Fruit fly (Drosophila melanogaster): Measurements from ENCODE around the gene pinta.
A peak's percentile ranks its signal among the peaks of the same experiment; 100 is the strongest.

pinta gene

DNA sequence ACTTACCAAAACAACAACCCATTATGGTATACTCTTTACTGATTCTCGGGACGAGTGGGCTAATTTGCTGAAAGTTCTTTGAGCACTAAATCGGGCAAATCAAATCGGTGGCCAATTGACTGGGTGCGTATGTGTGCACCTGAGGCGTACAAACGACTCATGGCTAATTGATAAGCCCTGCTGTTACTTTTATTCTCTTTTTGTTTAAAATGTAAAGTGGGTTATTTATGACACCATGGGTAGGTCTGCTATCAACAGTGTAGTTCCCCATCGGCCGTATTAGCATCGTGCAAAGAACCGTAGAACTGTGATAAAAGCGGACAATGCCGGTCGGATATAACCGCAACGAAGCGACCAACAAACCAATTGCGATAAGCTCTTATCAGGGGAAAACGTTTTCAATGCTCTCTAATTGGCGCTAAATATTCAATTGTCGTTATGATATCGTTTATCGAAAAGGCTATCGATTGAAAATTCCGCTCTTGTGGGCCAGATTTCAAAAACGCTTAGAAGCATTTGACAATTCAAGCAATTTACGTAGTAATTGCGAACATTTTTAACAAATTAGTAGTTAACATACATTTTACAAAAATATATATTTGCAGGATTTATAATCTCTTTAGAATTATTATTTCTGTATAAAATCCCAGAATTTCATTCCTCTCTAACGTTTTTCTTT is 22.6 kb upstream of the pinta start, which contains the start of gene CG34288 (continued):
- TF ChIP-seq tx (GFP tag; optimal IDR thresholded peaks at IDR 0.05) = peak; percentile 2
- TF ChIP-seq NC2α (GFP tag; optimal IDR thresholded peaks at IDR 0.05) = no peak
- peak; percentile 38 for TF ChIP-seq Sox102F (GFP tag; optimal IDR thresholded peaks at IDR 0.05)
- TF ChIP-seq maf-S (GFP tag; optimal IDR thresholded peaks at IDR 0.05) = peak; percentile 4
- TF ChIP-seq bowl (GFP tag; IDR thresholded peaks at IDR 0.05) = peak; percentile 31; the same call in 1 of the 2 replicates
- TF ChIP-seq HHEX (GFP tag; optimal IDR thresholded peaks at IDR 0.05) = peak; percentile 35
- no peak for TF ChIP-seq schlank (tag; optimal IDR thresholded peaks at IDR 0.05)
- no peak for TF ChIP-seq Ets65A (GFP tag)
- TF ChIP-seq Side (GFP tag; optimal IDR thresholded peaks at IDR 0.05) = peak; percentile 13
- TF ChIP-seq CG6175 (GFP tag; IDR thresholded peaks at IDR 0.05) = 0 out of 3 replicates have a peak, but pooled peaks have one; percentile 36
- TF ChIP-seq pan (optimal IDR thresholded peaks at IDR 0.05) = no peak
- TF ChIP-seq pan (GFP tag; optimal IDR thresholded peaks at IDR 0.05 in 1 of 2, IDR thresholded peaks at IDR 0.05 in 1 of 2) = peak in 1 of 2 experiments; percentile 37
- peak; percentile 50; the same call in 1 of the 2 replicates for TF ChIP-seq CG11247 (GFP tag; IDR thresholded peaks at IDR 0.05)
- no peak for TF ChIP-seq prd (optimal IDR thresholded peaks at IDR 0.05)
- TF ChIP-seq prd (GFP tag; IDR thresholded peaks at IDR 0.05) = peak; percentile 47
- peak; percentile 28 for TF ChIP-seq CG12071 (GFP tag; optimal IDR thresholded peaks at IDR 0.05)
- peak; percentile 11 for TF ChIP-seq Hey (tag; optimal IDR thresholded peaks at IDR 0.05)
- peak; percentile 63 for TF ChIP-seq CG11085 (GFP tag; IDR thresholded peaks at IDR 0.05)
- 0 out of 2 replicates have a peak, but pooled peaks have one; percentile 6 for TF ChIP-seq CG32772 (GFP tag; IDR thresholded peaks at IDR 0.05)
- TF ChIP-seq CG11456 (GFP tag; IDR thresholded peaks at IDR 0.05) = peak; percentile 85
- no peak for TF ChIP-seq ato (GFP tag; IDR thresholded peaks at IDR 0.05; ENCODE audit: partially characterized antibody)
- TF ChIP-seq esg (GFP tag; conservative IDR thresholded peaks at IDR 0.05) = no peak
- TF ChIP-seq exex (tag; optimal IDR thresholded peaks at IDR 0.05) = peak; percentile 99
- no peak for TF ChIP-seq sens-2 (GFP tag; IDR thresholded peaks at IDR 0.05)
- 0 out of 3 replicates have a peak, but pooled peaks have one; percentile 29 for TF ChIP-seq Optix (GFP tag; IDR thresholded peaks at IDR 0.05)
- peak; percentile 59; the same call in 2 of the 3 replicates for TF ChIP-seq dysf (GFP tag; IDR thresholded peaks at IDR 0.05)
- TF ChIP-seq CG17912 (GFP tag; optimal IDR thresholded peaks at IDR 0.05) = no peak
- peak; percentile 74 for TF ChIP-seq CG32532 (GFP tag; IDR thresholded peaks at IDR 0.05)
- TF ChIP-seq cg (GFP tag; optimal IDR thresholded peaks at IDR 0.05) = no peak
- TF ChIP-seq CG16779 (GFP tag; IDR thresholded peaks at IDR 0.05) = peak; percentile 80
- peak; percentile 74 for TF ChIP-seq HmgZ (tag; optimal IDR thresholded peaks at IDR 0.05)
- TF ChIP-seq Hr51 (GFP tag; optimal IDR thresholded peaks at IDR 0.05) = peak in 1 of 2 experiments; percentile 47
- TF ChIP-seq CG7987 (GFP tag; optimal IDR thresholded peaks at IDR 0.05) = peak; percentile 16
- TF ChIP-seq twi (tag; optimal IDR thresholded peaks at IDR 0.05) = no peak
- TF ChIP-seq pfk (GFP tag; optimal IDR thresholded peaks at IDR 0.05) = no peak
- TF ChIP-seq Trl (optimal IDR thresholded peaks at IDR 0.05) = no peak
- peak; percentile 6 for TF ChIP-seq Trl (GFP tag; optimal IDR thresholded peaks at IDR 0.05)
- TF ChIP-seq CG9727 (GFP tag; optimal IDR thresholded peaks at IDR 0.05) = no peak
- peak; percentile 34 for TF ChIP-seq mam (GFP tag; optimal IDR thresholded peaks at IDR 0.05)
- peak; percentile 48 for TF ChIP-seq Aef1 (GFP tag; IDR thresholded peaks at IDR 0.05)
- peak; percentile 11 for TF ChIP-seq CG7839 (tag; optimal IDR thresholded peaks at IDR 0.05)
- TF ChIP-seq corto (GFP tag; optimal IDR thresholded peaks at IDR 0.05) = peak; percentile 78
- peak; percentile 82 for TF ChIP-seq lab (GFP tag; optimal IDR thresholded peaks at IDR 0.05)
- no peak for TF ChIP-seq hbn (GFP tag; IDR thresholded peaks at IDR 0.05; ENCODE audit: partially characterized antibody)
- TF ChIP-seq ttk (GFP tag; IDR thresholded peaks at IDR 0.05) = peak; percentile 31; the same call in 1 of the 2 replicates
- peak; percentile 31; the same call in 1 of the 2 replicates for TF ChIP-seq ham (GFP tag; IDR thresholded peaks at IDR 0.05)
- TF ChIP-seq CG2678 (tag; optimal IDR thresholded peaks at IDR 0.05) = peak; percentile 58
- no peak for TF ChIP-seq pum (GFP tag; optimal IDR thresholded peaks at IDR 0.05)
- peak; percentile 27 for TF ChIP-seq Hr3 (GFP tag; optimal IDR thresholded peaks at IDR 0.05)
- TF ChIP-seq shn (GFP tag; optimal IDR thresholded peaks at IDR 0.05) = peak; percentile 26
